Worm (Caenorhabditis elegans) whole organism, mixed stage, embryonic: ENCODE measurements around the gene epg-9.

Experiments
- M03D4.4 ChIP-seq: sonication (generic microtip); optimal IDR thresholded peaks from 2 replicates; lab custom pipeline; 2017; ENCODE audit warnings: mild to moderate bottlenecking, missing genetic modification characterization, missing compliant biosample characterization
- elt-1 ChIP-seq: sonication (generic microtip); optimal IDR thresholded peaks from 2 replicates; lab custom pipeline; 2017; ENCODE audit warnings: missing genetic modification characterization, mild to moderate bottlenecking, missing compliant biosample characterization, antibody characterized with exemption, moderate library complexity, borderline replicate concordance; ENCODE audit not compliant: insufficient read depth
- elt-3 ChIP-seq: fragments of 150-350 bp; optimal IDR thresholded peaks from 2 replicates; lab custom pipeline; 2014; ENCODE audit warnings: missing biosample characterization, missing genetic modification characterization
- nhr-76 ChIP-seq: sonication (generic microtip); optimal IDR thresholded peaks from 2 replicates; lab custom pipeline; 2017; ENCODE audit warnings: missing biosample characterization, missing genetic modification characterization
- pha-4 ChIP-seq: fragments of 150-350 bp; optimal IDR thresholded peaks from 2 replicates; lab custom pipeline; 2018; ENCODE audit warnings: missing biosample characterization, missing genetic modification reagents, missing genetic modification characterization
- sptf-1 ChIP-seq: sonication (generic microtip); optimal IDR thresholded peaks from 2 replicates; lab custom pipeline; 2017; ENCODE audit warnings: mild to moderate bottlenecking, missing genetic modification characterization, moderate library complexity, missing compliant biosample characterization
- unc-39 ChIP-seq: fragments of 150-350 bp; optimal IDR thresholded peaks from 2 replicates; lab custom pipeline; 2014; ENCODE audit warnings: missing biosample characterization, missing genetic modification characterization
- unc-62 ChIP-seq: fragments of 150-350 bp; optimal IDR thresholded peaks from 2 replicates; lab custom pipeline; 2014; ENCODE audit warnings: missing biosample characterization, missing genetic modification reagents, missing genetic modification characterization
- ztf-11 ChIP-seq: fragments of 150-350 bp; optimal IDR thresholded peaks from 2 replicates; lab custom pipeline; 2014; ENCODE audit warnings: missing biosample characterization, missing genetic modification characterization

DNA sequence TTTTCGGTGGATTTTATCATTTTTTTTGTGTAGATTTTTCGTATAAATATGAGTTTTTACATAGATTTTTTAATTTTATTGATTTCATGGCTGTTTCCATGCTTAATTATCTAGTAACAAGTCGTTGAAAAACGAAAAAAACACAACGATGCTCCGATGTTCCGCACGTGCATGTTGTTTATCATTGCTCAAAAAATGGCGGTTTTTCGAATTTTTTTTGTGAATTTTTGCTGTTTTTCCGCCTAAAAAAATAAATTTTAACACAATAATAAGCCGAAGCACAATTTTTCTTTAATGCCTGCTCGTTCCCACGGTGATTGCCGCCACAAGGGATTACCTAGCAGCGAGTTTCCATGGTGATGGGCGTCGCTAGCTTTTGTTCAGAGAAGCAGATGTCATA lies 41.1 kb downstream of the epg-9 start:
- TF ChIP-seq M03D4.4 (tag; lab: Kevin White, UChicago) (no peak), unc-39 (no peak), elt-1 (no peak), pha-4 (tag; lab: Kevin White, UChicago) (no peak), ztf-11 (tag; lab: Kevin White, UChicago) (no peak), nhr-76 (tag; lab: Kevin White, UChicago) (no peak), sptf-1 (no peak), elt-3 (tag; lab: Kevin White, UChicago) (no peak), unc-62 (no peak)
